Fruit fly (Drosophila melanogaster) whole organism, prepupa: ENCODE results near the gene FRG1.
A peak's percentile ranks its signal among the peaks of the same experiment; 100 is the strongest.

Source experiments
- Blimp-1 ChIP-seq: fragments of 200-800 bp; sonication (Bioruptor generic); optimal IDR thresholded peaks from 3 replicates; lab custom pipeline; 2017; ENCODE audit warnings: missing biosample characterization, missing genetic modification characterization, mild to moderate bottlenecking, moderate library complexity, missing genetic modification reagents
- CG10669 ChIP-seq: fragments of 200-800 bp; sonication (Bioruptor generic); optimal IDR thresholded peaks from 3 replicates; lab custom pipeline; 2018; ENCODE audit warnings: missing biosample characterization, mild to moderate bottlenecking, missing genetic modification characterization, moderate library complexity
- CG11294 ChIP-seq: fragments of 200-800 bp; sonication (Bioruptor generic); IDR thresholded peaks from 2 replicates; pipeline ENCODE4 v1.3.6; 2022; ENCODE audit warnings: missing biosample characterization, missing genetic modification characterization
- CG11902 ChIP-seq: fragments of 200-800 bp; sonication (Bioruptor generic); optimal IDR thresholded peaks from 3 replicates; lab custom pipeline; 2016; ENCODE audit warnings: missing biosample characterization, missing genetic modification characterization
- CG1621 ChIP-seq: fragments of 200-800 bp; sonication (Bioruptor generic); optimal IDR thresholded peaks from 3 replicates; lab custom pipeline; 2018; ENCODE audit warnings: missing biosample characterization, mild to moderate bottlenecking, missing genetic modification characterization
- CG16779 ChIP-seq: fragments of 200-800 bp; sonication (Bioruptor generic); optimal IDR thresholded peaks from 3 replicates; lab custom pipeline; 2017; ENCODE audit warnings: missing biosample characterization, mild to moderate bottlenecking, missing genetic modification characterization
- CG3032 ChIP-seq: fragments of 200-800 bp; optimal IDR thresholded peaks from 2 replicates; lab custom pipeline; 2019; ENCODE audit warnings: missing biosample characterization, mild to moderate bottlenecking, missing genetic modification characterization, moderate library complexity
- CG31627 ChIP-seq: fragments of 200-800 bp; sonication (Bioruptor generic); optimal IDR thresholded peaks from 3 replicates; lab custom pipeline; 2016; ENCODE audit warnings: missing biosample characterization, missing genetic modification characterization
- CG32006 ChIP-seq: fragments of 200-800 bp; sonication (Bioruptor generic); optimal IDR thresholded peaks from 3 replicates; lab custom pipeline; 2017; ENCODE audit warnings: missing biosample characterization, mild to moderate bottlenecking, missing genetic modification characterization
- CG34406 ChIP-seq: fragments of 200-800 bp; sonication (Bioruptor generic); optimal IDR thresholded peaks from 3 replicates; lab custom pipeline; 2016; ENCODE audit warnings: missing biosample characterization, missing genetic modification characterization
- CG3919 ChIP-seq: fragments of 200-800 bp; sonication (Bioruptor generic); optimal IDR thresholded peaks from 3 replicates; lab custom pipeline; 2016; ENCODE audit warnings: missing biosample characterization, missing genetic modification characterization
- CG6163 ChIP-seq: fragments of 200-800 bp; sonication (Bioruptor generic); IDR thresholded peaks from 3 replicates; pipeline ENCODE4 v1.3.6; 2022; ENCODE audit warnings: missing biosample characterization, missing genetic modification characterization
- CG6792 ChIP-seq: fragments of 200-800 bp; sonication (Bioruptor generic); optimal IDR thresholded peaks from 3 replicates; lab custom pipeline; 2016; ENCODE audit warnings: missing biosample characterization, missing genetic modification characterization
- CG6808 ChIP-seq: fragments of 200-800 bp; sonication (Bioruptor generic); optimal IDR thresholded peaks from 3 replicates; lab custom pipeline; 2017; ENCODE audit warnings: missing biosample characterization, missing genetic modification characterization, mild to moderate bottlenecking, moderate library complexity, missing genetic modification reagents
- CG7368 ChIP-seq: fragments of 200-800 bp; sonication (Bioruptor generic); optimal IDR thresholded peaks from 3 replicates; lab custom pipeline; 2016; ENCODE audit warnings: missing biosample characterization, missing genetic modification characterization
- CG8119 ChIP-seq: fragments of 200-800 bp; sonication (Bioruptor generic); IDR thresholded peaks from 3 replicates; pipeline ENCODE4 v1.3.6; 2022; ENCODE audit warnings: missing biosample characterization, missing genetic modification characterization
- CG8319 ChIP-seq: fragments of 200-800 bp; sonication (Bioruptor generic); optimal IDR thresholded peaks from 3 replicates; lab custom pipeline; 2016; ENCODE audit warnings: missing biosample characterization, missing genetic modification characterization
- CG8632 ChIP-seq: fragments of 200-800 bp; sonication (Bioruptor generic); optimal IDR thresholded peaks from 3 replicates; lab custom pipeline; 2016; ENCODE audit warnings: missing biosample characterization, missing genetic modification characterization
- CG9139 ChIP-seq: fragments of 200-800 bp; sonication (Bioruptor generic); optimal IDR thresholded peaks from 3 replicates; lab custom pipeline; 2017; ENCODE audit warnings: missing biosample characterization, mild to moderate bottlenecking, missing genetic modification characterization
- Eip78C ChIP-seq: fragments of 200-800 bp; sonication (Bioruptor generic); peaks from one replicate; lab custom pipeline; 2016; ENCODE audit warnings: missing biosample characterization, missing genetic modification characterization
- Eip93F ChIP-seq: fragments of 200-800 bp; sonication (Bioruptor generic); optimal IDR thresholded peaks from 2 replicates; lab custom pipeline; 2016; ENCODE audit warnings: missing biosample characterization, mild to moderate bottlenecking, missing genetic modification characterization
- Ets21C ChIP-seq: fragments of 200-800 bp; sonication (Bioruptor generic); optimal IDR thresholded peaks from 3 replicates; lab custom pipeline; 2016; ENCODE audit warnings: missing biosample characterization, missing genetic modification characterization
- Ets96B ChIP-seq: fragments of 200-800 bp; optimal IDR thresholded peaks from 2 replicates; lab custom pipeline; 2019; ENCODE audit warnings: missing biosample characterization, mild to moderate bottlenecking, missing genetic modification characterization, moderate library complexity
- Gug ChIP-seq: fragments of 200-800 bp; sonication (Bioruptor generic); IDR thresholded peaks from 2 replicates; pipeline ENCODE4 v1.3.6; 2022; ENCODE audit warnings: missing biosample characterization, missing genetic modification characterization
- Hr38 ChIP-seq: sonication (Bioruptor generic); optimal IDR thresholded peaks from 2 replicates; lab custom pipeline; 2016; ENCODE audit warnings: missing biosample characterization, missing genetic modification characterization
- Met ChIP-seq: fragments of 200-800 bp; sonication (Bioruptor generic); optimal IDR thresholded peaks from 3 replicates; lab custom pipeline; 2016; ENCODE audit warnings: missing biosample characterization, missing genetic modification characterization
- OdsH ChIP-seq: fragments of 200-800 bp; sonication (Bioruptor generic); optimal IDR thresholded peaks from 3 replicates; lab custom pipeline; 2016; ENCODE audit warnings: missing biosample characterization, missing genetic modification characterization
- Smox ChIP-seq: fragments of 200-800 bp; sonication (Bioruptor generic); optimal IDR thresholded peaks from 3 replicates; lab custom pipeline; 2016; ENCODE audit warnings: missing biosample characterization, missing genetic modification characterization
- Sox102F ChIP-seq: fragments of 200-800 bp; sonication (Bioruptor generic); optimal IDR thresholded peaks from 2 replicates; lab custom pipeline; 2016; ENCODE audit warnings: missing biosample characterization, mild to moderate bottlenecking, missing genetic modification characterization
- Sox14 ChIP-seq: fragments of 200-800 bp; sonication (Bioruptor generic); optimal IDR thresholded peaks from 3 replicates; lab custom pipeline; 2016; ENCODE audit warnings: missing biosample characterization, missing genetic modification characterization
- achi ChIP-seq: fragments of 200-800 bp; sonication (Bioruptor generic); optimal IDR thresholded peaks from 3 replicates; lab custom pipeline; 2016; ENCODE audit warnings: missing biosample characterization, missing genetic modification characterization
- acj6 ChIP-seq: fragments of 200-800 bp; sonication (Bioruptor generic); optimal IDR thresholded peaks from 3 replicates; lab custom pipeline; 2016; ENCODE audit warnings: missing biosample characterization, missing genetic modification characterization
- cyc ChIP-seq: fragments of 200-800 bp; sonication (Bioruptor generic); optimal IDR thresholded peaks from 3 replicates; lab custom pipeline; 2016; ENCODE audit warnings: missing biosample characterization, missing genetic modification characterization
- dac ChIP-seq: fragments of 200-800 bp; sonication (Bioruptor generic); optimal IDR thresholded peaks from 2 replicates; lab custom pipeline; 2017; ENCODE audit warnings: missing biosample characterization, mild to moderate bottlenecking, missing genetic modification characterization
- dsx ChIP-seq: fragments of 200-800 bp; optimal IDR thresholded peaks from 3 replicates; lab custom pipeline; 2019; ENCODE audit warnings: missing biosample characterization, mild to moderate bottlenecking, missing genetic modification characterization, moderate library complexity; ENCODE audit not compliant: poor library complexity, severe bottlenecking
- esn ChIP-seq: fragments of 200-800 bp; sonication (Bioruptor generic); optimal IDR thresholded peaks from 2 replicates; lab custom pipeline; 2016; ENCODE audit warnings: missing biosample characterization, mild to moderate bottlenecking, missing genetic modification characterization, moderate library complexity
- fd59A ChIP-seq: fragments of 200-800 bp; sonication (Bioruptor generic); optimal IDR thresholded peaks from 2 replicates; lab custom pipeline; 2017; ENCODE audit warnings: missing biosample characterization, mild to moderate bottlenecking, missing genetic modification characterization, missing genetic modification reagents
- fkh ChIP-seq: fragments of 200-800 bp; sonication (Bioruptor generic); optimal IDR thresholded peaks from 3 replicates; lab custom pipeline; 2017; ENCODE audit warnings: missing biosample characterization, mild to moderate bottlenecking, missing genetic modification characterization, moderate library complexity
- lz ChIP-seq: fragments of 200-800 bp; sonication (Bioruptor generic); optimal IDR thresholded peaks from 3 replicates; lab custom pipeline; 2016; ENCODE audit warnings: missing biosample characterization, missing genetic modification characterization
- net ChIP-seq: fragments of 200-800 bp; sonication (Bioruptor generic); optimal IDR thresholded peaks from 3 replicates; lab custom pipeline; 2016; ENCODE audit warnings: missing biosample characterization, missing genetic modification characterization
- pdm3 ChIP-seq: fragments of 200-800 bp; sonication (Bioruptor generic); optimal IDR thresholded peaks from 3 replicates; lab custom pipeline; 2016; ENCODE audit warnings: missing biosample characterization, missing genetic modification characterization
- salr ChIP-seq, 2 experiments: fragments of 200-800 bp; sonication (Bioruptor generic); optimal IDR thresholded peaks; 3 replicates each; lab custom pipeline; 2016 to 2018; ENCODE audit warnings: missing biosample characterization in 2 of 2, missing genetic modification characterization in 2 of 2, mild to moderate bottlenecking in 1 of 2
- ss ChIP-seq, 2 experiments: fragments of 200-800 bp; sonication (Bioruptor generic); optimal IDR thresholded peaks; 2 replicates in 1 of 2; 3 replicates in 1 of 2; lab custom pipeline; 2017 to 2018; ENCODE audit warnings: mild to moderate bottlenecking in 2 of 2, missing biosample characterization in 2 of 2, missing genetic modification characterization in 2 of 2, moderate library complexity in 1 of 2
- svp ChIP-seq: fragments of 200-800 bp; sonication (Bioruptor generic); peaks from one replicate; lab custom pipeline; 2016; ENCODE audit warnings: missing biosample characterization, missing genetic modification characterization
- topi ChIP-seq: fragments of 200-800 bp; sonication (Bioruptor generic); optimal IDR thresholded peaks from 3 replicates; lab custom pipeline; 2016; ENCODE audit warnings: missing biosample characterization, missing genetic modification characterization
- vri ChIP-seq: fragments of 200-800 bp; sonication (Bioruptor generic); optimal IDR thresholded peaks from 3 replicates; lab custom pipeline; 2016; ENCODE audit warnings: missing biosample characterization, mild to moderate bottlenecking, missing genetic modification characterization

FRG1 gene

DNA sequence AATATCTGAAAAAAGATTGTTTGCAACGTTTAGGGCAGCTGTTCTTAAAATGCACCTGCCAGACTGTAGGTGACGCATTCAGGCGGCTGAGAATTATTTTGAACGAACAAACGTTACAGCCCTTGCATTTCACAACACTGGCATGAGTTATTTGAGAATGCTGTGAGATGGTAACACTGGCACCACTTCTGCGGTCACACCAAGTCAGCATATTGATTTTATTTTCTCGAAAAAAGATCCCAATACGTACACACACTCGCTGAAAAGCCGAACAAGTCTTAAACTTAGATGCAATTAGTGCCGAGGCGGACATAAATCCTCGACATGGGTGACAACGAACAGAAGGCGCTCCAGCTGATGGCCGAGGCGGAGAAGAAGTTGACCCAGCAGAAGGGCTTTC, 16.7 kb upstream of the FRG1 start, which contains the start of gene alphaSnap:
TSS of gene alphaSnap (plus strand) at position 164 of the 400 bp plus-strand sequence.
- TF ChIP-seq achi (GFP tag; lab: Kevin White, UChicago) (no peak), CG3032 (tag; lab: Kevin White, UChicago) (peak; percentile 14), Sox14 (peak; percentile 46), topi (GFP tag; lab: Kevin White, UChicago) (peak; percentile 35), ss (GFP tag; optimal IDR thresholded peaks at IDR 0.05; lab: Kevin White, UChicago) (peak in 1 of 2 experiments; percentile 5), CG1621 (tag; lab: Kevin White, UChicago) (peak; percentile 26), Eip78C (GFP tag; lab: Kevin White, UChicago) (peak; percentile 83), cyc (GFP tag; lab: Kevin White, UChicago) (peak; percentile 11), Smox (GFP tag; lab: Kevin White, UChicago) (no peak), net (GFP tag; lab: Kevin White, UChicago) (no peak), CG6163 (no peak), CG3919 (no peak), CG16779 (tag; lab: Kevin White, UChicago) (no peak), dsx (peak; percentile 19), CG8632 (GFP tag; lab: Kevin White, UChicago) (no peak), CG10669 (GFP tag; lab: Kevin White, UChicago) (no peak), fkh (GFP tag; lab: Kevin White, UChicago) (peak; percentile 56), CG31627 (GFP tag; lab: Kevin White, UChicago) (peak; percentile 29), lz (GFP tag; lab: Kevin White, UChicago) (no peak), CG11902 (no peak), esn (GFP tag; lab: Kevin White, UChicago) (peak; percentile 51)
- TF ChIP-seq, all 60 proteins: peak for 11

DNA sequence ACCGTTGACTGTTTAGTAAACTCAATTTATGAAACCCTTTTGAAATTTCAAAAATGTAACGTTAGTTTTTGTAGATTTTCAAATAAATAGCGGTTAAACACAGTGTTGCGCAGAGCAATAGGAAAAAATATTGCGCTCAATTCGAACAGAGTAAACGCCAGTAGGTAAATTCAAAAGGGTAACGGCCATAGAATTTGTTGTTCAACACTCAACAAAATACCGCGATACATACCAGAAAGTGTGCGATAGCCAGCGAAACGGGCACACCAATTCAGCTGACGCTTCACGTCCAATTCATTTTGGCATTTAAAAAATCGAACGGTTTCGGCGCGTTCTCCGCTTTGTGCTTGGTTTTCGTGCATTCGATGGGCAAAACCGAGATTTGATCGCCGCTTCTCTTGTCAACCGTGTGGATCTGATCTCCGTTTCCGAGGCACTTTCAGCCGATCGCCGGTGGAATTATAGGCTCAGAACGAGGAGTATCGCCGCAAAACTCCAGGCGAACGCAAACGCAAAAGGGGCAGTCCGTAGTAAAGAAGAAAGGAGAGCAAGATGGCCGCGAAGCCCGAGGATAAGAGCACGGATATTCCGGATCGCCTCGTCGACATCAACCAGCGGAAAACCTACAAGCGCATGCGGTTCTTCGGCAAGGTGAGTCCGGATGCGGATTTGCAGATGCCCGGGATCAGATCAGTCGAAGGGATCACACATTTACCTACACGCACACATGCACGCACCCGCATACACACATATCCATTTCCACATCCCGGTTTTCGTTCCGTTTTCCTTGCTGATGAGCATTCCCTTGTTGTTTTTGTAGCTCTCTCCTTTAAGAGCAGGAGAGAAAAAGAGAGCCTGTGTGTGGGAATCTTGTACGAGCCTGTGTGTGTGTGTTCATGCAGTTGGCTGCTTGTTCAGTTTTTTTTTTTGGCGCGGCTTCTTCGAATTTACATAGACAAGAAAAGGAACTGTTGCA, 13.3 kb upstream of the FRG1 start:
- TF ChIP-seq CG8632 (GFP tag; lab: Kevin White, UChicago) (no peak), cyc (GFP tag; lab: Kevin White, UChicago) (peak; percentile 36), CG11294 (no peak), Sox14 (peak; percentile 47), CG3919 (no peak), CG16779 (tag; lab: Kevin White, UChicago) (no peak), Gug (GFP tag; lab: Robert Waterston, UW) (no peak), CG34406 (GFP tag; lab: Kevin White, UChicago) (no peak), Sox102F (GFP tag; lab: Kevin White, UChicago) (no peak), svp (GFP tag; lab: Kevin White, UChicago) (no peak), ss (GFP tag; optimal IDR thresholded peaks at IDR 0.05; lab: Kevin White, UChicago) (no peak), CG8319 (GFP tag; lab: Kevin White, UChicago) (no peak), acj6 (no peak), Blimp-1 (no peak), Ets96B (no peak), CG6163 (no peak), CG8119 (GFP tag; lab: Robert Waterston, UW) (no peak), Ets21C (GFP tag; lab: Kevin White, UChicago) (no peak), CG11902 (no peak), CG3032 (tag; lab: Kevin White, UChicago) (peak; percentile 11), CG6792 (GFP tag; lab: Kevin White, UChicago) (no peak), CG1621 (tag; lab: Kevin White, UChicago) (peak; percentile 80), CG7368 (no peak), fd59A (no peak), CG9139 (no peak), Hr38 (GFP tag; lab: Kevin White, UChicago) (no peak), esn (GFP tag; lab: Kevin White, UChicago) (peak; percentile 33), CG32006 (GFP tag; lab: Kevin White, UChicago) (no peak), salr (GFP tag; optimal IDR thresholded peaks at IDR 0.05; lab: Kevin White, UChicago) (no peak), CG6808 (GFP tag; lab: Kevin White, UChicago) (no peak), pdm3 (GFP tag; lab: Kevin White, UChicago) (no peak), Met (GFP tag; lab: Kevin White, UChicago) (no peak), topi (GFP tag; lab: Kevin White, UChicago) (peak; percentile 23), Eip93F (GFP tag; lab: Kevin White, UChicago) (no peak), dac (GFP tag; lab: Kevin White, UChicago) (no peak), achi (GFP tag; lab: Kevin White, UChicago) (peak; percentile 63), OdsH (GFP tag; lab: Kevin White, UChicago) (no peak), vri (GFP tag; lab: Kevin White, UChicago) (no peak)
